Fruit fly (Drosophila melanogaster): Measurements from ENCODE around the gene Cpsf6.
A peak's percentile ranks its signal among the peaks of the same experiment; 100 is the strongest.

Gene Cpsf6

dm6 chr3L:8299224-8300130 is 15.8 kb downstream of the Cpsf6 start, which contains the start of the genes Arl5 and CG13671 (continued):
- TF ChIP-seq crp (GFP tag; optimal IDR thresholded peaks at IDR 0.05) (peak in 1 of 2 experiments; percentile 89), pb (GFP tag; optimal IDR thresholded peaks at IDR 0.05) (peak; percentile 27), ATbp (GFP tag; optimal IDR thresholded peaks at IDR 0.05) (peak; percentile 34), CG11093 (GFP tag; IDR thresholded peaks at IDR 0.05) (peak; percentile 63), vfl (GFP tag; optimal IDR thresholded peaks at IDR 0.05) (peak; percentile 54), Doc2 (GFP tag; IDR thresholded peaks at IDR 0.05) (no peak), nmo (GFP tag; optimal IDR thresholded peaks at IDR 0.05) (peak; percentile 81), CG8924 (tag; optimal IDR thresholded peaks at IDR 0.05) (peak; percentile 66), CG2678 (tag; optimal IDR thresholded peaks at IDR 0.05) (no peak), CG1602 (GFP tag; optimal IDR thresholded peaks at IDR 0.05) (peak; percentile 85), CG1529 (GFP tag; optimal IDR thresholded peaks at IDR 0.05) (peak; percentile 10), dan (GFP tag; IDR thresholded peaks at IDR 0.05) (peak; percentile 12; the same call in 1 of the 2 replicates), CG30403 (GFP tag; optimal IDR thresholded peaks at IDR 0.05) (peak; percentile 89), fd3F (GFP tag; optimal IDR thresholded peaks at IDR 0.05) (peak; percentile 15), CG7963 (GFP tag; IDR thresholded peaks at IDR 0.05; ENCODE audit: partially characterized antibody) (peak; percentile 67), Nf-YB (GFP tag; optimal IDR thresholded peaks at IDR 0.05) (peak; percentile 29), CG1603 (tag; optimal IDR thresholded peaks at IDR 0.05) (peak; percentile 25), CG32772 (GFP tag; IDR thresholded peaks at IDR 0.05) (peak; percentile 83), CG31224 (GFP tag; IDR thresholded peaks at IDR 0.05) (peak; percentile 66), cwo (GFP tag; optimal IDR thresholded peaks at IDR 0.05) (peak; percentile 44), sqz (GFP tag; optimal IDR thresholded peaks at IDR 0.05) (no peak), Aef1 (GFP tag; IDR thresholded peaks at IDR 0.05) (peak; percentile 66), crol (GFP tag; IDR thresholded peaks at IDR 0.05) (no peak; the same call in 1 of the 2 replicates), dmrt99B (tag; optimal IDR thresholded peaks at IDR 0.05) (no peak), CG34422 (GFP tag; IDR thresholded peaks at IDR 0.05) (peak; percentile 78), CG9876 (GFP tag; optimal IDR thresholded peaks at IDR 0.05) (peak; percentile 1), CG2120 (GFP tag; optimal IDR thresholded peaks at IDR 0.05) (peak; percentile 84), Sry-δ (GFP tag; optimal IDR thresholded peaks at IDR 0.05) (peak; percentile 68), emc (GFP tag; optimal IDR thresholded peaks at IDR 0.05) (no peak), CG12155 (GFP tag; optimal IDR thresholded peaks at IDR 0.05) (peak; percentile 88), stc (GFP tag; IDR thresholded peaks at IDR 0.05) (peak; percentile 61), sc (optimal IDR thresholded peaks at IDR 0.05) (no peak), sc (GFP tag; optimal IDR thresholded peaks at IDR 0.05) (peak; percentile 61), Fer3 (tag; optimal IDR thresholded peaks at IDR 0.05) (peak; percentile 73), slbo (GFP tag; IDR thresholded peaks at IDR 0.05) (peak; percentile 92), ash1 (GFP tag; optimal IDR thresholded peaks at IDR 0.05) (no peak), trem (tag; optimal IDR thresholded peaks at IDR 0.05) (peak; percentile 80), vvl (GFP tag; IDR thresholded peaks at IDR 0.05) (peak; percentile 91), kay (GFP tag; optimal IDR thresholded peaks at IDR 0.05) (peak; percentile 74), ato (GFP tag; IDR thresholded peaks at IDR 0.05; ENCODE audit: partially characterized antibody) (peak; percentile 64), zfh1 (GFP tag; IDR thresholded peaks at IDR 0.05) (peak; percentile 85), ro (GFP tag; IDR thresholded peaks at IDR 0.05) (peak; percentile 20; the same call in 1 of the 2 replicates), Lim3 (GFP tag; IDR thresholded peaks at IDR 0.05) (no peak), CG10979 (tag; optimal IDR thresholded peaks at IDR 0.05) (peak; percentile 62), CG7786 (GFP tag; optimal IDR thresholded peaks at IDR 0.05) (peak; percentile 27), sug (tag; optimal IDR thresholded peaks at IDR 0.05) (peak; percentile 60), crc (GFP tag; optimal IDR thresholded peaks at IDR 0.05) (no peak), seq (GFP tag; IDR thresholded peaks at IDR 0.05) (peak; percentile 66; the same call in 1 of the 2 replicates), luna (GFP tag; optimal IDR thresholded peaks at IDR 0.05) (peak; percentile 58)

Data from whole organism, embryonic.